Worm (Caenorhabditis elegans): ENCODE measurements around the gene nhr-258.

The nhr-258 gene

ce11 chrIV:8096375-8096774 lies 51.6 kb downstream of the nhr-258 start:
- TF ChIP-seq hnd-1 (tag; optimal IDR thresholded peaks at IDR 0.05) (no peak), hmg-4 (GFP tag; optimal IDR thresholded peaks at IDR 0.05) (no peak), aly-1 (tag; optimal IDR thresholded peaks at IDR 0.05) (no peak), ets-7 (tag; optimal IDR thresholded peaks at IDR 0.05) (no peak), tbx-37 (GFP tag; conservative IDR thresholded peaks at IDR 0.05) (no peak), scrt-1 (GFP tag; IDR thresholded peaks at IDR 0.05) (no peak)
